Worm (Caenorhabditis elegans) whole organism, late embryonic: Measurements from ENCODE around the gene C06H5.11.
"Not testable (repeated sequence)": the region's sequence is repeated elsewhere in the genome, so short reads cannot be mapped to it uniquely, and the experiment has no call there.

Experiments used
- C08G9.2 ChIP-seq: sonication (generic microtip); optimal IDR thresholded peaks from 2 replicates; lab custom pipeline; 2016; ENCODE audit warnings: mild to moderate bottlenecking, missing genetic modification characterization, moderate library complexity, missing compliant biosample characterization
- K02D7.2 ChIP-seq: sonication (generic microtip); optimal IDR thresholded peaks from 2 replicates; lab custom pipeline; 2017; ENCODE audit warnings: mild to moderate bottlenecking, missing genetic modification characterization, missing compliant biosample characterization
- T23F11.4 ChIP-seq: fragments of 200-800 bp; sonication (Bioruptor generic); optimal IDR thresholded peaks from 2 replicates; lab custom pipeline; 2018; ENCODE audit warnings: mild to moderate bottlenecking, missing genetic modification characterization, missing compliant biosample characterization
- Y22D7AL.16 ChIP-seq: sonication (generic microtip); optimal IDR thresholded peaks from 2 replicates; lab custom pipeline; 2016; ENCODE audit warnings: missing genetic modification characterization, missing compliant biosample characterization
- ama-1 ChIP-seq: fragments of 150-350 bp; optimal IDR thresholded peaks from 2 replicates; lab custom pipeline; 2014
- ceh-14 ChIP-seq: sonication (generic microtip); optimal IDR thresholded peaks from 2 replicates; lab custom pipeline; 2016; ENCODE audit warnings: missing genotype, missing genetic modification characterization, missing compliant biosample characterization
- ceh-6 ChIP-seq: fragments of 200-800 bp; sonication (Bioruptor generic); optimal IDR thresholded peaks from 2 replicates; lab custom pipeline; 2018; ENCODE audit warnings: mild to moderate bottlenecking, missing genetic modification characterization, missing compliant biosample characterization
- ceh-9 ChIP-seq: sonication (generic microtip); optimal IDR thresholded peaks from 2 replicates; lab custom pipeline; 2016; ENCODE audit warnings: mild to moderate bottlenecking, missing genetic modification characterization, inconsistent platforms, missing compliant biosample characterization
- che-1 ChIP-seq: sonication (generic microtip); optimal IDR thresholded peaks from 2 replicates; lab custom pipeline; 2016; ENCODE audit warnings: mild to moderate bottlenecking, missing genetic modification characterization, missing compliant biosample characterization
- dmd-4 ChIP-seq: sonication (generic microtip); optimal IDR thresholded peaks from 2 replicates; lab custom pipeline; 2016; ENCODE audit warnings: borderline replicate concordance, missing genetic modification characterization, missing compliant biosample characterization
- dve-1 ChIP-seq: sonication (generic microtip); optimal IDR thresholded peaks from 2 replicates; lab custom pipeline; 2017; ENCODE audit warnings: antibody characterized with exemption, mild to moderate bottlenecking, missing genetic modification characterization, missing compliant biosample characterization
- elt-4 ChIP-seq: sonication (generic microtip); optimal IDR thresholded peaks from 2 replicates; lab custom pipeline; 2016; ENCODE audit warnings: missing genetic modification characterization, missing compliant biosample characterization
- ets-4 ChIP-seq: sonication (generic microtip); optimal IDR thresholded peaks from 2 replicates; lab custom pipeline; 2016; ENCODE audit warnings: missing genetic modification characterization, missing compliant biosample characterization
- fkh-10 ChIP-seq: fragments of 150-350 bp; optimal IDR thresholded peaks from 2 replicates; lab custom pipeline; 2014; ENCODE audit warnings: missing biosample characterization, missing genetic modification reagents, missing genetic modification characterization
- gmeb-2 ChIP-seq: sonication (generic microtip); optimal IDR thresholded peaks from 2 replicates; lab custom pipeline; 2016; ENCODE audit warnings: missing genetic modification characterization, inconsistent platforms, missing compliant biosample characterization
- hlh-30 ChIP-seq: sonication (generic microtip); optimal IDR thresholded peaks from 2 replicates; lab custom pipeline; 2017; ENCODE audit warnings: antibody characterized with exemption, missing genetic modification characterization, missing compliant biosample characterization; ENCODE audit not compliant: insufficient read depth
- hlh-8 ChIP-seq: sonication (generic microtip); optimal IDR thresholded peaks from 2 replicates; lab custom pipeline; 2016; ENCODE audit warnings: missing genotype, missing genetic modification characterization, missing compliant biosample characterization
- lin-11 ChIP-seq: fragments of 200-800 bp; sonication (Bioruptor generic); optimal IDR thresholded peaks from 2 replicates; lab custom pipeline; 2018; ENCODE audit warnings: mild to moderate bottlenecking, missing genetic modification characterization, missing compliant biosample characterization
- madf-2 ChIP-seq: sonication (generic microtip); optimal IDR thresholded peaks from 2 replicates; lab custom pipeline; 2017; ENCODE audit warnings: missing genetic modification characterization, missing compliant biosample characterization
- mec-3 ChIP-seq: sonication (generic microtip); optimal IDR thresholded peaks from 2 replicates; lab custom pipeline; 2016; ENCODE audit warnings: borderline replicate concordance, missing genetic modification characterization, missing compliant biosample characterization
- nfya-1 ChIP-seq: sonication (generic microtip); optimal IDR thresholded peaks from 2 replicates; lab custom pipeline; 2017; ENCODE audit warnings: missing genetic modification characterization, mild to moderate bottlenecking, missing compliant biosample characterization, antibody characterized with exemption, moderate library complexity
- odd-2 ChIP-seq: sonication (generic microtip); optimal IDR thresholded peaks from 2 replicates; lab custom pipeline; 2017; ENCODE audit warnings: antibody characterized with exemption, mild to moderate bottlenecking, missing genetic modification characterization, missing compliant biosample characterization
- pag-3 ChIP-seq: sonication (generic microtip); optimal IDR thresholded peaks from 2 replicates; lab custom pipeline; 2016; ENCODE audit warnings: missing compliant biosample characterization, missing genetic modification characterization, borderline replicate concordance
- pha-2 ChIP-seq: sonication (generic microtip); optimal IDR thresholded peaks from 2 replicates; lab custom pipeline; 2017; ENCODE audit warnings: mild to moderate bottlenecking, missing genetic modification characterization, missing compliant biosample characterization
- pros-1 ChIP-seq: fragments of 150-350 bp; optimal IDR thresholded peaks from 2 replicates; lab custom pipeline; 2014; ENCODE audit warnings: missing biosample characterization, missing genetic modification reagents, missing genetic modification characterization
- syd-9 ChIP-seq: sonication (generic microtip); optimal IDR thresholded peaks from 2 replicates; lab custom pipeline; 2016; ENCODE audit warnings: mild to moderate bottlenecking, missing genetic modification characterization, moderate library complexity, missing compliant biosample characterization
- tbx-2 ChIP-seq: sonication (generic microtip); optimal IDR thresholded peaks from 2 replicates; lab custom pipeline; 2016; ENCODE audit warnings: missing genetic modification characterization, missing compliant biosample characterization
- tbx-7 ChIP-seq: sonication (generic microtip); optimal IDR thresholded peaks from 2 replicates; lab custom pipeline; 2016; ENCODE audit warnings: missing genotype, missing genetic modification characterization, missing compliant biosample characterization
- unc-42 ChIP-seq: sonication (generic microtip); optimal IDR thresholded peaks from 2 replicates; lab custom pipeline; 2016; ENCODE audit warnings: missing genotype, missing genetic modification characterization, missing compliant biosample characterization
- unc-86 ChIP-seq: sonication (generic microtip); optimal IDR thresholded peaks from 2 replicates; lab custom pipeline; 2016; ENCODE audit warnings: missing genetic modification characterization, missing compliant biosample characterization
- ztf-16 ChIP-seq: sonication (generic microtip); optimal IDR thresholded peaks from 2 replicates; lab custom pipeline; 2017; ENCODE audit warnings: missing genetic modification characterization, missing compliant biosample characterization

C06H5.11 gene

ce11 chrV:17893959-17894358 is at the start of gene C06H5.11:
C06H5.11 (minus strand) TSS chrV:17894059.
- TF ChIP-seq C08G9.2, ceh-9, syd-9 (tag; lab: Kevin White, UChicago): not testable (repeated sequence)

- TF ChIP-seq unc-42 (tag; lab: Kevin White, UChicago) (no peak), odd-2 (tag; lab: Kevin White, UChicago) (no peak), ceh-6 (GFP tag; lab: Kevin White, UChicago) (no peak)
- TF ChIP-seq, all 69 proteins: peak for 0
These were observed 45.1 kb upstream of the C06H5.11 start for ce11 chrV:17938978-17939377.

ce11 chrV:17935857-17936256 is 42.0 kb upstream of the C06H5.11 start:
- TF ChIP-seq K02D7.2 (tag; lab: Kevin White, UChicago): no peak
- no peak for TF ChIP-seq dve-1 (tag; lab: Kevin White, UChicago)
- no peak for TF ChIP-seq gmeb-2 (tag; lab: Kevin White, UChicago)
- TF ChIP-seq odd-2 (tag; lab: Kevin White, UChicago): no peak
- TF ChIP-seq mec-3: no peak
- no peak for TF ChIP-seq Y22D7AL.16 (tag; lab: Kevin White, UChicago)
- TF ChIP-seq ets-4 (tag; lab: Kevin White, UChicago): no peak
- no peak for TF ChIP-seq che-1
- no peak for TF ChIP-seq pha-2 (tag; lab: Kevin White, UChicago)
- TF ChIP-seq ztf-16 (tag; lab: Kevin White, UChicago): no peak
- TF ChIP-seq hlh-30: no peak
- TF ChIP-seq pros-1 (tag; lab: Kevin White, UChicago): no peak
- no peak for TF ChIP-seq dmd-4 (tag; lab: Kevin White, UChicago)
- TF ChIP-seq, all 69 proteins: peak for 0

- TF ChIP-seq ama-1 (lab: Kevin White, UChicago) (no peak), hlh-8 (tag; lab: Kevin White, UChicago) (no peak), ceh-14 (tag; lab: Kevin White, UChicago) (no peak), T23F11.4 (GFP tag; lab: Kevin White, UChicago) (no peak), elt-4 (tag; lab: Kevin White, UChicago) (no peak), unc-86 (tag; lab: Kevin White, UChicago) (no peak), nfya-1 (tag; lab: Kevin White, UChicago) (no peak), ceh-9 (tag; lab: Kevin White, UChicago) (no peak), fkh-10 (GFP tag; lab: Kevin White, UChicago) (no peak), lin-11 (no peak), ceh-6 (GFP tag; lab: Kevin White, UChicago) (no peak), tbx-7 (tag; lab: Kevin White, UChicago) (no peak), ets-4 (tag; lab: Kevin White, UChicago) (no peak), madf-2 (tag; lab: Kevin White, UChicago) (no peak)
These were observed 37.9 kb upstream of the C06H5.11 start for ce11 chrV:17931795-17932194.

- peak; percentile 46 for TF ChIP-seq pag-3 (tag; lab: Kevin White, UChicago)
- TF ChIP-seq tbx-2 (tag; lab: Kevin White, UChicago): no peak
These were observed 34.3 kb upstream of the C06H5.11 start for ce11 chrV:17928128-17928527.
